Worm (Caenorhabditis elegans): Measurements from ENCODE around the gene F40G12.7.

- TF ChIP-seq dao-5 (tag; optimal IDR thresholded peaks at IDR 0.05), result no peak
- TF ChIP-seq W03F9.2 (tag; optimal IDR thresholded peaks at IDR 0.05), result no peak
Observed at ce11 chrV:14320730-14321319, 46.5 kb downstream of the F40G12.7 start.
